Fruit fly (Drosophila melanogaster) whole organism, prepupa: ENCODE measurements around the gene PKD.
A peak's percentile ranks its signal among the peaks of the same experiment; 100 is the strongest.

ENCODE experiments used
- CG10669 ChIP-seq: fragments of 200-800 bp; sonication (Bioruptor generic); optimal IDR thresholded peaks from 3 replicates; lab custom pipeline; 2018; ENCODE audit warnings: missing biosample characterization, mild to moderate bottlenecking, missing genetic modification characterization, moderate library complexity
- CG32006 ChIP-seq: fragments of 200-800 bp; sonication (Bioruptor generic); optimal IDR thresholded peaks from 3 replicates; lab custom pipeline; 2017; ENCODE audit warnings: missing biosample characterization, mild to moderate bottlenecking, missing genetic modification characterization
- CG6808 ChIP-seq: fragments of 200-800 bp; sonication (Bioruptor generic); optimal IDR thresholded peaks from 3 replicates; lab custom pipeline; 2017; ENCODE audit warnings: missing biosample characterization, missing genetic modification characterization, mild to moderate bottlenecking, moderate library complexity, missing genetic modification reagents
- CG6854 ChIP-seq: fragments of 200-800 bp; sonication (Bioruptor generic); optimal IDR thresholded peaks from 2 replicates; lab custom pipeline; 2017; ENCODE audit warnings: missing biosample characterization, mild to moderate bottlenecking, missing genetic modification characterization
- CG7368 ChIP-seq: fragments of 200-800 bp; sonication (Bioruptor generic); optimal IDR thresholded peaks from 3 replicates; lab custom pipeline; 2016; ENCODE audit warnings: missing biosample characterization, missing genetic modification characterization
- CG9139 ChIP-seq: fragments of 200-800 bp; sonication (Bioruptor generic); optimal IDR thresholded peaks from 3 replicates; lab custom pipeline; 2017; ENCODE audit warnings: missing biosample characterization, mild to moderate bottlenecking, missing genetic modification characterization
- Eip75B ChIP-seq: fragments of 200-800 bp; sonication (Bioruptor generic); optimal IDR thresholded peaks from 3 replicates; lab custom pipeline; 2016; ENCODE audit warnings: missing biosample characterization, missing genetic modification characterization
- Hr39 ChIP-seq: fragments of 200-800 bp; sonication (Bioruptor generic); optimal IDR thresholded peaks from 2 replicates; lab custom pipeline; 2016; ENCODE audit warnings: missing biosample characterization, missing genetic modification characterization
- Lpt ChIP-seq: fragments of 200-800 bp; sonication (Bioruptor generic); optimal IDR thresholded peaks from 3 replicates; lab custom pipeline; 2016; ENCODE audit warnings: missing biosample characterization, missing genetic modification characterization
- OdsH ChIP-seq: fragments of 200-800 bp; sonication (Bioruptor generic); optimal IDR thresholded peaks from 3 replicates; lab custom pipeline; 2016; ENCODE audit warnings: missing biosample characterization, missing genetic modification characterization
- Sox102F ChIP-seq: fragments of 200-800 bp; sonication (Bioruptor generic); optimal IDR thresholded peaks from 2 replicates; lab custom pipeline; 2016; ENCODE audit warnings: missing biosample characterization, mild to moderate bottlenecking, missing genetic modification characterization
- Sox15 ChIP-seq: fragments of 200-800 bp; sonication (Bioruptor generic); optimal IDR thresholded peaks from 3 replicates; lab custom pipeline; 2016; ENCODE audit warnings: missing biosample characterization, missing genetic modification characterization
- lz ChIP-seq: fragments of 200-800 bp; sonication (Bioruptor generic); optimal IDR thresholded peaks from 3 replicates; lab custom pipeline; 2016; ENCODE audit warnings: missing biosample characterization, missing genetic modification characterization
- vri ChIP-seq: fragments of 200-800 bp; sonication (Bioruptor generic); optimal IDR thresholded peaks from 3 replicates; lab custom pipeline; 2016; ENCODE audit warnings: missing biosample characterization, mild to moderate bottlenecking, missing genetic modification characterization

- no peak for TF ChIP-seq OdsH (GFP tag; lab: Kevin White, UChicago)
- TF ChIP-seq CG10669 = no peak
- TF ChIP-seq Eip75B (GFP tag; lab: Kevin White, UChicago) = no peak
- no peak for TF ChIP-seq Lpt (GFP tag; lab: Kevin White, UChicago)
- TF ChIP-seq Hr39 (GFP tag; lab: Kevin White, UChicago) = no peak
- TF ChIP-seq Sox15 (GFP tag; lab: Kevin White, UChicago) = no peak
- TF ChIP-seq CG9139 (GFP tag; lab: Kevin White, UChicago) = no peak
- TF ChIP-seq Sox102F (GFP tag; lab: Kevin White, UChicago) = no peak
- no peak for TF ChIP-seq lz (GFP tag; lab: Kevin White, UChicago)
- no peak for TF ChIP-seq CG32006 (GFP tag; lab: Kevin White, UChicago)
- peak; percentile 67 for TF ChIP-seq vri
- no peak for TF ChIP-seq CG6808 (GFP tag; lab: Kevin White, UChicago)
- no peak for TF ChIP-seq CG7368
- TF ChIP-seq CG6854 (GFP tag; lab: Kevin White, UChicago) = no peak
Measured at dm6 chr3R:18277406-18277805, 36.8 kb downstream of the PKD start.
